Fruit fly (Drosophila melanogaster) S2 (cell line): ENCODE results near the gene fz2.

Experiments
- CG8478 ChIP-seq: fragments of >200 bp; optimal IDR thresholded peaks from 2 replicates; lab custom pipeline; 2018
- CTCF ChIP-seq, 2 experiments: fragments of >200 bp; optimal IDR thresholded peaks; 2 replicates each; lab custom pipeline; 2018

The fz2 gene

DNA sequence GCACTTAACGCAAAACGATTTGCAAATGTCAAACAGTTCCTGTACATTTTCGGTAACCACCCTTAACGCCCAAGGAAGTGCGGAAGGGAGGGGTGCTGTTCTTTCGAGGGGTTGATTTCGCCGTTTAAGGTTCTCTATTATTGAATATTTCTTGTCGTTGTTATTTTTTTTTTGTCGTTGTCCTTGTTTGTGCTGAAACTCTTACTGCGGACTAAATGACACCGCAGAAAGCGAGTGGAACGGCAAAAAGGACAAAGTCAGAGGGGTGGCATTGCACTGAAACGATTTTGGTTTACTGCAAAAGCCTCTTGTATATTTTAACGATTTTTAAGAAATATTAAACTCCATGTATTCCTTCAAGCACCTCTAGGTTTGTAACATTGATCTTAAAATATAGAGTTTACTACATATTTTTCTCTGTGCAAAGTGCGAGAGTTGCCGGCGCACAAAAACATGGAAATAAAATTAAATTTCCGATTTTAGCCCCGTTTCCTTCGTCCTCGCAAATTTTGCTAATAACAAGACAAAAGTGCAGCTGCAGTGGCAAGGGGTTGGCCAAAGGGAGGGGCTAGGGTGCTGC lies 83.1 kb downstream of the fz2 start:
- no peak for TF ChIP-seq CTCF (optimal IDR thresholded peaks at IDR 0.05; lab: Kevin White, UChicago)
- no peak for TF ChIP-seq CG8478 (lab: Kevin White, UChicago)

dm6 chr3L:19150987-19151386 lies 84.2 kb downstream of the fz2 start:
- TF ChIP-seq CTCF (optimal IDR thresholded peaks at IDR 0.05; lab: Kevin White, UChicago) (no peak), CG8478 (lab: Kevin White, UChicago) (no peak)

- TF ChIP-seq CG8478 (lab: Kevin White, UChicago) = no peak
- no peak for TF ChIP-seq CTCF (optimal IDR thresholded peaks at IDR 0.05; lab: Kevin White, UChicago)
These were observed 88.0 kb downstream of the fz2 start for dm6 chr3L:19147169-19147568.

DNA sequence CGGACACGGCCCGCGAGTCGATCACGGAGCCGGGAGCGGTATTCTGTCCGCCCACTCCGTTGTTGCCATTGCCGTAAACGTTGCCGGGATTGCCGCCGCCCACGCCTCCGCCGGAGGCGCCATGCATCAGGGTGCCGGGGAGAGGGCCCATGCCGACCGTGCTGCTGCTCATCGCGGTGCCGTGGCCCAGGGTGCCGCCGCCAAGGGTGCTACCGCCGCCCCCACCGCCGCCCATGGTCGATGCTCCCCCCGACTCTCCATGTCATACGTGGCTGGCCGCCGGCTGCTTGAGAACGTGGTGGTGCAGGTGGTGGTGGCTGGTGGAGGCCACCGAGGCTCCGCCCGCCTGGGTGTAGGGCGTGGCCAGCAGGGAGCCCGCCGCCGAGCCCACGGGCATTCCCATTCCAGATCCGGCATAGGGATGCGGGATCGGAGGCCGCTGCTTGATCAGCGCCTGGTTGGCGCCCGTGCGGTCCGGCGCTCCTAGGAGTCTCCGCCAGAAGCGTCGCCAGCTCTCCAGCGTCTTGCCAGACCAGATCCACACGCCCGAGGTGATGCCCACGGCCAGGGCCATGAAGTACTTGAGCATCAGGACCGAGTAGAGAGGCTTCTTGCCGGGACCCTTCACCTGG lies 91.1 kb downstream of the fz2 start:
- no peak for TF ChIP-seq CTCF (optimal IDR thresholded peaks at IDR 0.05; lab: Kevin White, UChicago)
- TF ChIP-seq CG8478 (lab: Kevin White, UChicago) = no peak

dm6 chr3L:19142587-19142986 lies 92.6 kb downstream of the fz2 start:
- no peak for TF ChIP-seq CG8478 (lab: Kevin White, UChicago)
- TF ChIP-seq CTCF (optimal IDR thresholded peaks at IDR 0.05; lab: Kevin White, UChicago) = no peak

DNA sequence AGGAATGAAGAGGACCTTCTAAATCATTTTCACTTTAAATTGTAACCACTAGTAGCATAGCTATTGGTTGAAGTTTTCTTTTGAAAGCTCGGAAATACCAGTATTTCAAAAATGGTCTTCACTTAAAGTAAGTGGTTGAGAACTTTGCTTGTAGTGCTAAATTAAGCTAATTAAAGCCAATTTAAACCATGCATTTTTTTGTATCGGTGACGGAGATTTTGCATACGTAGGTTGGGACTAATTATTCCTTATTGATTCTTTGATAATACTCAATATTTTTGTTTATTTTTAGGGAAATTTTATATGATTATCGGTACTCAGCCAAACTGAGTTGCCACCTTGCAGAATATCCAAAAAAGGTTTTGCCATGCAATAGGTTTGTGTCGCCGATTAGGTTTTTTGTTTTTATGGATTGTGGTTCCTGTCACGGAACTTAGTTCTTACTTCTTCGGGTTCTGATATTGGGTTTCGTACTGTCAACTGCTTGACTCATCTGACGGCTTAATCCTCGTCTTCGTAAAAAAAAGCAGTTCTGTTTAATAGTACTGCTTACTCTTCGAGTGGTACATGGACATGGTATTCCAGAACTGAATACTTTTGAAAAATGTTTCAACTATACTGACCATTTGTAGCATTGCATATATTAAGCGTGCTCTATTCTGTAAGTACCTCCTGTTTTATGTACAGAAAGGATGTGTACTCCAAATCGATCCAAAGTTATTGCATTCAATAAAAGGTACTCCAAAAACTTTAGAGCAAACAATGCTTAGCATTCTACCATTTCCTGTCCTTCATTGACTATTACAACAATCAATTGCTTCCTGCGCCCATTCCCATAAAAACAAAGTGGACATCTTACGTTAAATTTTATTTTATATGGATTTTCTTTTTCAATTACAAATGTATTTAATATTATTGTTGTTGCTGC lies 94.8 kb downstream of the fz2 start:
- peak; percentile 83 to 84 for TF ChIP-seq CTCF (optimal IDR thresholded peaks at IDR 0.05; lab: Kevin White, UChicago)
- TF ChIP-seq CG8478 (lab: Kevin White, UChicago) = no peak

DNA sequence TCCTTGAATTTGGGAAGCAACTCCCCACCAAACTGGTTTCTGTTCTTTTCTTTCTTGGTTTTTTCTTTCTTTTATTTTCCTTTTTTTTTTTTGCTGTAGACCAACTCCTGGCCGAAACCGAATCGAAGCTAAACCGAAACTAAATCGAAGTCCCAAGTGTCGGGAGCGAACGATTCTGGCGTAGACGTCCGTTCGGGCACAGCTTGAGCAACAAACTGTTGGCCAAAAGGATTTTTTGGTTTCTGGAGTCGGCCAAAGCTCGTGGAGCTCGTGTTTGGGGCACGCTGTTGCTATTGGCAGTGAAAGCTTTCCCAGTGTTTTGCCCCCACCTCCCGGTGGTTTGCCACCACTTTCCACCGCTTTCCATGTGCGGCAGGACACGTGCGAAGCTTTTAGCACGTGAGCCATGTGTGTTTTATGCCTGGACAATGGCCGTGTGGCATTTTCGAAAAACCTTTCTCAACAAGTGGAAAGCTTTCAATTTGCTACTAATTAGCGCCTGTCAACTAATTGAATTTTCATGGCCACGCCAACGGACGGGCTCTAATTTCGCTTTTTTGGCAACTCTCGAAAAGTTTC lies 96.2 kb downstream of the fz2 start, which contains the start of gene CG14082:
TSS of gene CG14082 (minus strand) at position 51 of the 579 bp plus-strand sequence.
- no peak for TF ChIP-seq CTCF (optimal IDR thresholded peaks at IDR 0.05; lab: Kevin White, UChicago)
- no peak for TF ChIP-seq CG8478 (lab: Kevin White, UChicago)

DNA sequence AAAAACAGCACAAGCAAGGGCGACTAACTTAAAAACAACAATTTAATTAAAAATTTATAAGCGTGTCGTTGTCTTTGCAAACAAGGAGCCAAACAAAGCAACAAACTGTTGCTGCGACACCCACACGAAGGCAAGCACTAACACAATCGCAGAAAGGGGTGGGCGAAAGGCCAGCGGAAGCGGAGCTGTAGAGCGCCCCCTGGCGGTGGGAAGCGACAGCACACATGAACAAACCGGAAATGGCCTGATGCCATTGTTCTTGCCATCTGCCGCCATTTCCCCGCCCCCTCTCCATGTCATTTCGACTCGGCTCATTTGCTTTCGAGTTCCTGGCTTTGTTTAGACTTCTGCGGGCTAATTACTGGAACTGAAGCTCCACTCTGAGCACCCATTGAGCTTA lies 102.6 kb downstream of the fz2 start:
- TF ChIP-seq CTCF (optimal IDR thresholded peaks at IDR 0.05; lab: Kevin White, UChicago) = peak; percentile 77 to 82
- TF ChIP-seq CG8478 (lab: Kevin White, UChicago) = no peak

- TF ChIP-seq CG8478 (lab: Kevin White, UChicago) (no peak), CTCF (optimal IDR thresholded peaks at IDR 0.05; lab: Kevin White, UChicago) (no peak)
These were observed 105.6 kb downstream of the fz2 start, which contains the start of gene Spn75F for dm6 chr3L:19129565-19129964. Gene Spn75F (minus strand): TSS chr3L:19129665.

DNA sequence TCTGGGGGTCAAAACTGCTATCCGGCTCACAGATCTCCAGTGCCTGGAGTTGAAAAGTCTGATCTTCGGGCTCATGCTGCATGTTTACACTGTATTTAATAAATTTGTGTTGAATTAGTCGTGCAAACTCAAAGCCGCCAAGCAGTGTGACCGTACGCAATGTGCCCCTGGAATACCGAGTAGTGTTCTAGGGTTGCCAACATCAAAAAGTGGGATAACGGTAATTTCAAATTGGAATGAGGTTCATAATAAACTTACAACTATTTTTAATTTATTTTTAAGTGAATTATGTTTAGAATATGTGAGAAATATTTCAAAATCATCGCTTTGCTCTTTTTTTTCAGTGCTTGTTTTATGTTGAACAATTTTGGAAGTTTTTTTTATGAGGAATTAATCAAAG lies 135.0 kb downstream of the fz2 start, which contains the start of gene Gem2:
TSS of gene Gem2 (minus strand) at position 176 of the 400 bp plus-strand sequence.
- TF ChIP-seq CG8478 (lab: Kevin White, UChicago) = no peak
- TF ChIP-seq CTCF (optimal IDR thresholded peaks at IDR 0.05; lab: Kevin White, UChicago) = no peak

dm6 chr3L:19097665-19098082 lies 137.5 kb downstream of the fz2 start, which contains the start of the genes Naxd and CG14079:
Gene Naxd (minus strand): TSS chr3L:19097709.
Gene CG14079 (plus strand): TSS chr3L:19097999.
- no peak for TF ChIP-seq CG8478 (lab: Kevin White, UChicago)
- TF ChIP-seq CTCF (optimal IDR thresholded peaks at IDR 0.05; lab: Kevin White, UChicago) = no peak

- TF ChIP-seq CTCF (optimal IDR thresholded peaks at IDR 0.05; lab: Kevin White, UChicago) (no peak), CG8478 (lab: Kevin White, UChicago) (no peak)
These were observed 138.1 kb downstream of the fz2 start for dm6 chr3L:19097102-19097501.

DNA sequence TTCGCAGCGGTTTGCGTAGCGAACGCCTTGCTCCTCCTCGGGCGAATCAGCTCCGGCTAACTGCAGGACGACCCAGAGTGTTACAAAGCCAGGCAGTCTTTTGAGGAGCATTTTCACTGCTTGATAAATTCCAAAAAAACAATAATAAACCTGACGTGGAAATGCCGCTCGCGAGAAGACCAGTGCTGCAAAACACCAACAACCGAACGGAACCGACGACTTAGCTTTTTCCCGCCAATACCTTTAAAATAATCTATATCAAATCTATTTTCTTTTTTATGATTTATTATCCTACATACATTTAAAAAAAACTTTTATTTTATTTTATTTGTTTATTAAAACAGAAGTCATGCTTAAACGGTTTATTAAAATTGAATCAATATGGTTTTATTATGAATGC lies 139.1 kb downstream of the fz2 start, which contains the start of gene CNPYb:
TSS of gene CNPYb (minus strand) at position 186 of the 400 bp plus-strand sequence.
- TF ChIP-seq CTCF (optimal IDR thresholded peaks at IDR 0.05; lab: Kevin White, UChicago) (no peak), CG8478 (lab: Kevin White, UChicago) (no peak)
